Fruit fly (Drosophila melanogaster) whole organism, embryonic: Measurements from ENCODE around the gene Shal.
A peak's percentile ranks its signal among the peaks of the same experiment; 100 is the strongest.

ENCODE experiments used
- ATbp ChIP-seq: fragments of 200-800 bp; sonication (Bioruptor generic); optimal IDR thresholded peaks from 2 replicates; lab custom pipeline; 2017; ENCODE audit warnings: missing biosample characterization, mild to moderate bottlenecking, missing genetic modification characterization, missing genetic modification reagents
- Ada2b ChIP-seq: fragments of 200-800 bp; sonication (Bioruptor generic); IDR thresholded peaks from 2 replicates; pipeline ENCODE4 v1.3.6; 2022; ENCODE audit warnings: missing biosample characterization, missing genetic modification characterization
- Adf1 ChIP-seq: fragments of 200-800 bp; sonication (Bioruptor generic); IDR thresholded peaks from 2 replicates; pipeline ENCODE4 v1.3.6; 2022; ENCODE audit warnings: missing biosample characterization, missing genetic modification characterization
- CG12104 ChIP-seq: fragments of 200-800 bp; sonication (Bioruptor generic); optimal IDR thresholded peaks from 3 replicates; lab custom pipeline; 2016; ENCODE audit warnings: missing biosample characterization, missing genetic modification characterization
- CG13123 ChIP-seq: fragments of 200-800 bp; sonication (Bioruptor generic); optimal IDR thresholded peaks from 2 replicates; lab custom pipeline; 2016; ENCODE audit warnings: missing biosample characterization, missing genetic modification characterization
- CG14710 ChIP-seq: fragments of 200-800 bp; sonication (Bioruptor generic); optimal IDR thresholded peaks from 3 replicates; lab custom pipeline; 2019; ENCODE audit warnings: missing biosample characterization, mild to moderate bottlenecking, missing genetic modification characterization, moderate library complexity
- CG1602 ChIP-seq: fragments of 200-800 bp; sonication (Bioruptor generic); optimal IDR thresholded peaks from 3 replicates; lab custom pipeline; 2016; ENCODE audit warnings: missing biosample characterization, missing genetic modification characterization
- CG1647 ChIP-seq: fragments of 200-800 bp; sonication (Bioruptor generic); optimal IDR thresholded peaks from 3 replicates; lab custom pipeline; 2016; ENCODE audit warnings: missing biosample characterization, missing genetic modification characterization
- CG17359 ChIP-seq: fragments of 200-800 bp; sonication (Bioruptor generic); optimal IDR thresholded peaks from 3 replicates; lab custom pipeline; 2018; ENCODE audit warnings: missing biosample characterization, mild to moderate bottlenecking, missing genetic modification characterization, moderate library complexity
- CG18599 ChIP-seq: fragments of 200-800 bp; sonication (Bioruptor generic); optimal IDR thresholded peaks from 3 replicates; lab custom pipeline; 2017; ENCODE audit warnings: missing biosample characterization, missing genetic modification characterization, mild to moderate bottlenecking, moderate library complexity, missing genetic modification reagents
- CG33557 ChIP-seq: fragments of 200-800 bp; sonication (Bioruptor generic); optimal IDR thresholded peaks from 2 replicates; lab custom pipeline; 2019; ENCODE audit warnings: missing biosample characterization, mild to moderate bottlenecking, missing genetic modification characterization, moderate library complexity
- CG4404 ChIP-seq: fragments of 200-800 bp; sonication (Bioruptor generic); IDR thresholded peaks from 2 replicates; pipeline ENCODE4 v1.3.6; 2022; ENCODE audit warnings: missing biosample characterization, missing genetic modification characterization
- CG7357 ChIP-seq: fragments of 200-800 bp; sonication (Bioruptor generic); IDR thresholded peaks from 3 replicates; pipeline ENCODE4 v1.3.6; 2022; ENCODE audit warnings: missing biosample characterization, missing genetic modification characterization
- CG7786 ChIP-seq: fragments of 200-800 bp; sonication (Bioruptor generic); optimal IDR thresholded peaks from 2 replicates; lab custom pipeline; 2016; ENCODE audit warnings: missing biosample characterization, missing genetic modification characterization
- CG8388 ChIP-seq: fragments of 200-800 bp; sonication (Bioruptor generic); optimal IDR thresholded peaks from 2 replicates; lab custom pipeline; 2019; ENCODE audit warnings: missing biosample characterization, mild to moderate bottlenecking, missing genetic modification characterization, moderate library complexity
- CG8944 ChIP-seq: fragments of 200-800 bp; sonication (Bioruptor generic); optimal IDR thresholded peaks from 3 replicates; lab custom pipeline; 2016; ENCODE audit warnings: missing biosample characterization, missing genetic modification characterization
- D19A ChIP-seq: fragments of 200-800 bp; optimal IDR thresholded peaks from 3 replicates; lab custom pipeline; 2019; ENCODE audit warnings: missing biosample characterization, mild to moderate bottlenecking, missing genetic modification characterization, moderate library complexity
- Dip2 ChIP-seq: fragments of 200-800 bp; sonication (Bioruptor generic); IDR thresholded peaks from 2 replicates; pipeline ENCODE4 v1.3.6; 2022; ENCODE audit warnings: missing biosample characterization, missing genetic modification characterization
- Doc2 ChIP-seq: fragments of 200-800 bp; sonication (Bioruptor generic); IDR thresholded peaks from 2 replicates; pipeline ENCODE4 v1.3.6; 2022; ENCODE audit warnings: missing biosample characterization, missing genetic modification characterization
- ERR ChIP-seq: fragments of 200-800 bp; sonication (Bioruptor generic); optimal IDR thresholded peaks from 2 replicates; lab custom pipeline; 2016; ENCODE audit warnings: missing biosample characterization, missing genetic modification characterization
- HHEX ChIP-seq: fragments of 200-800 bp; sonication (Bioruptor generic); optimal IDR thresholded peaks from 3 replicates; lab custom pipeline; 2017; ENCODE audit warnings: missing biosample characterization, mild to moderate bottlenecking, missing genetic modification characterization, missing genetic modification reagents
- HLH4C ChIP-seq: fragments of 200-800 bp; sonication (Bioruptor generic); IDR thresholded peaks from 3 replicates; pipeline ENCODE4 v1.3.6; 2022; ENCODE audit warnings: missing biosample characterization, missing genetic modification characterization; ENCODE audit not compliant: partially characterized antibody
- MESR4 ChIP-seq: fragments of 200-800 bp; sonication (Bioruptor generic); optimal IDR thresholded peaks from 2 replicates; lab custom pipeline; 2018; ENCODE audit warnings: missing biosample characterization, mild to moderate bottlenecking, missing genetic modification characterization, moderate library complexity
- Max ChIP-seq: fragments of 200-800 bp; sonication (Bioruptor generic); optimal IDR thresholded peaks from 2 replicates; lab custom pipeline; 2016; ENCODE audit warnings: missing biosample characterization, mild to moderate bottlenecking, missing genetic modification characterization
- Nf-YB ChIP-seq: fragments of 200-800 bp; sonication (Bioruptor generic); optimal IDR thresholded peaks from 3 replicates; lab custom pipeline; 2019; ENCODE audit warnings: missing biosample characterization, mild to moderate bottlenecking, missing genetic modification characterization, moderate library complexity
- Opbp ChIP-seq: fragments of 200-800 bp; sonication (Bioruptor generic); IDR thresholded peaks from 3 replicates; pipeline ENCODE4 v1.3.6; 2022; ENCODE audit warnings: missing biosample characterization, missing genetic modification characterization; ENCODE audit not compliant: partially characterized antibody
- Optix ChIP-seq: fragments of 200-800 bp; sonication (Bioruptor generic); IDR thresholded peaks from 3 replicates; pipeline ENCODE4 v1.3.6; 2022; ENCODE audit warnings: missing biosample characterization, missing genetic modification characterization
- Pdp1 ChIP-seq, 2 experiments: fragments of 200-800 bp; sonication (Bioruptor generic); optimal IDR thresholded peaks; 3 replicates each; lab custom pipeline; 2016; ENCODE audit warnings: missing biosample characterization in 2 of 2, missing genetic modification characterization in 2 of 2, mild to moderate bottlenecking in 1 of 2, moderate library complexity in 1 of 2
- Six4 ChIP-seq: fragments of 200-800 bp; sonication (Bioruptor generic); optimal IDR thresholded peaks from 2 replicates; lab custom pipeline; 2016; ENCODE audit warnings: missing biosample characterization, missing genetic modification characterization
- ab ChIP-seq: fragments of 200-800 bp; sonication (Bioruptor generic); optimal IDR thresholded peaks from 2 replicates; lab custom pipeline; 2016; ENCODE audit warnings: missing biosample characterization, missing genetic modification characterization
- ara ChIP-seq: fragments of 200-800 bp; sonication (Bioruptor generic); IDR thresholded peaks from 2 replicates; pipeline ENCODE4 v1.3.6; 2022; ENCODE audit warnings: missing biosample characterization, missing genetic modification characterization
- ci ChIP-seq: fragments of 200-800 bp; sonication (Bioruptor generic); IDR thresholded peaks from 3 replicates; pipeline ENCODE4 v1.3.6; 2022; ENCODE audit warnings: missing biosample characterization, missing genetic modification characterization
- crol ChIP-seq: fragments of 200-800 bp; sonication (Bioruptor generic); IDR thresholded peaks from 2 replicates; pipeline ENCODE4 v1.3.6; 2022; ENCODE audit warnings: missing biosample characterization, missing genetic modification characterization
- dan ChIP-seq: fragments of 200-800 bp; sonication (Bioruptor generic); IDR thresholded peaks from 2 replicates; pipeline ENCODE4 v1.3.6; 2022; ENCODE audit warnings: missing biosample characterization, missing genetic modification characterization
- dimm ChIP-seq: fragments of 200-800 bp; sonication (Bioruptor generic); IDR thresholded peaks from 2 replicates; pipeline ENCODE4 v1.3.6; 2022; ENCODE audit warnings: missing biosample characterization, missing genetic modification characterization
- gcm2 ChIP-seq: fragments of 200-800 bp; sonication (Bioruptor generic); optimal IDR thresholded peaks from 2 replicates; lab custom pipeline; 2016; ENCODE audit warnings: missing biosample characterization, missing genetic modification characterization
- grn ChIP-seq: fragments of 200-800 bp; sonication (Bioruptor generic); optimal IDR thresholded peaks from 3 replicates; lab custom pipeline; 2017; ENCODE audit warnings: missing biosample characterization, missing genetic modification characterization
- gt ChIP-seq: fragments of 200-800 bp; sonication (Bioruptor generic); IDR thresholded peaks from 2 replicates; pipeline ENCODE4 v1.3.6; 2022; ENCODE audit warnings: missing biosample characterization, missing genetic modification characterization
- mld ChIP-seq: fragments of 200-800 bp; sonication (Bioruptor generic); IDR thresholded peaks from 3 replicates; pipeline ENCODE4 v1.3.6; 2022; ENCODE audit warnings: missing biosample characterization, missing genetic modification characterization; ENCODE audit not compliant: partially characterized antibody
- nerfin-1 ChIP-seq: fragments of 200-800 bp; sonication (Bioruptor generic); optimal IDR thresholded peaks from 3 replicates; lab custom pipeline; 2019; ENCODE audit warnings: missing biosample characterization, mild to moderate bottlenecking, missing genetic modification characterization, moderate library complexity
- odd ChIP-seq: fragments of 200-800 bp; sonication (Bioruptor generic); optimal IDR thresholded peaks from 2 replicates; lab custom pipeline; 2017; ENCODE audit warnings: missing biosample characterization, mild to moderate bottlenecking, missing genetic modification characterization
- sc ChIP-seq, 3 experiments: fragments of >200 bp in 2 of 3; fragments of 200-800 bp in 1 of 3; sonication (Bioruptor generic) in 1 of 3; optimal IDR thresholded peaks; 2 replicates in 2 of 3; 3 replicates in 1 of 3; lab custom pipeline; 2017; ENCODE audit warnings: mild to moderate bottlenecking in 1 of 3, missing biosample characterization in 1 of 3, missing genetic modification characterization in 1 of 3, missing genetic modification reagents in 1 of 3
- scrt ChIP-seq: fragments of 200-800 bp; sonication (Bioruptor generic); optimal IDR thresholded peaks from 2 replicates; lab custom pipeline; 2018; ENCODE audit warnings: missing biosample characterization, mild to moderate bottlenecking, missing genetic modification characterization, moderate library complexity
- sens-2 ChIP-seq: fragments of 200-800 bp; sonication (Bioruptor generic); IDR thresholded peaks from 2 replicates; pipeline ENCODE4 v1.3.6; 2022; ENCODE audit warnings: missing biosample characterization, missing genetic modification characterization
- sima ChIP-seq: fragments of 200-800 bp; sonication (Bioruptor generic); optimal IDR thresholded peaks from 2 replicates; lab custom pipeline; 2016; ENCODE audit warnings: missing biosample characterization, missing genetic modification characterization
- sisA ChIP-seq: fragments of 200-800 bp; sonication (Bioruptor generic); IDR thresholded peaks from 2 replicates; pipeline ENCODE4 v1.3.6; 2022; ENCODE audit warnings: missing biosample characterization, missing genetic modification characterization
- slou ChIP-seq: fragments of 200-800 bp; sonication (Bioruptor generic); optimal IDR thresholded peaks from 3 replicates; lab custom pipeline; 2016; ENCODE audit warnings: missing biosample characterization, missing genetic modification characterization
- sna ChIP-seq: fragments of 200-800 bp; sonication (Bioruptor generic); IDR thresholded peaks from 2 replicates; pipeline ENCODE4 v1.3.6; 2022; ENCODE audit warnings: missing biosample characterization, missing genetic modification characterization; ENCODE audit not compliant: partially characterized antibody
- tap ChIP-seq: fragments of 200-800 bp; optimal IDR thresholded peaks from 3 replicates; lab custom pipeline; 2019; ENCODE audit warnings: missing biosample characterization, mild to moderate bottlenecking, missing genetic modification characterization, moderate library complexity
- tgo ChIP-seq: fragments of 200-800 bp; sonication (Bioruptor generic); IDR thresholded peaks from 3 replicates; pipeline ENCODE4 v1.3.6; 2022; ENCODE audit warnings: missing biosample characterization, missing genetic modification characterization
- unpg ChIP-seq: fragments of 200-800 bp; sonication (Bioruptor generic); optimal IDR thresholded peaks from 3 replicates; lab custom pipeline; 2018; ENCODE audit warnings: missing biosample characterization, mild to moderate bottlenecking, missing genetic modification characterization, moderate library complexity

Shal gene

DNA sequence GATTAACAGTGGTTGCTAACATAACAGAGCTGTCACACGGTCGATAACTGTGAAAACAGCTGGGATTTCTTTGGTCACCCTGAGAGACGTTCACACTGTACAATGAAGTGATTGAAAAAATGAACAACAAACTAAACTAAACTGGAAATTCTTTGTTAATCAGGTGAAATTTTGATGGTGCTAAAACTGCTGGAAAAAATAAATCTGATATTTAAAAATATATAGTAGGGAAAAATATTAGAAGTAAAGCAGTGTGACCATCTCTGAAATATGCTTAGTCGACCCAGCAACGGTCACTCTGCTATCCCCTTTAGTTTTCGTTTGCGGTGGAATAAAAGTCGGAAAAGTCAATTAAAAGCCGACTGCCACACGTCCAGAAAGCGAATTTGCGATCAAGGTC, 1.6 kb upstream of the Shal start, which contains the start of the genes CG9231 and CG9330 (continued):
- TF ChIP-seq odd (GFP tag; lab: Kevin White, UChicago), result no peak
- no peak for TF ChIP-seq sima (GFP tag; lab: Kevin White, UChicago)
- TF ChIP-seq HLH4C (GFP tag; lab: Robert Waterston, UW), result no peak
- TF ChIP-seq Adf1 (GFP tag; lab: Robert Waterston, UW), result no peak
- no peak for TF ChIP-seq CG17359 (tag; lab: Kevin White, UChicago)
- TF ChIP-seq CG13123, result no peak
- TF ChIP-seq ERR (GFP tag; lab: Kevin White, UChicago), result no peak
- TF ChIP-seq CG14710 (tag; lab: Kevin White, UChicago), result peak; percentile 81
- no peak for TF ChIP-seq ab (GFP tag; lab: Kevin White, UChicago)
- TF ChIP-seq sc (optimal IDR thresholded peaks at IDR 0.05; lab: Kevin White, UChicago), result no peak
- TF ChIP-seq sc (GFP tag; optimal IDR thresholded peaks at IDR 0.05; lab: Kevin White, UChicago), result no peak
- TF ChIP-seq Doc2 (GFP tag; lab: Robert Waterston, UW), result no peak
- TF ChIP-seq ci (GFP tag; lab: Robert Waterston, UW), result no peak
- no peak for TF ChIP-seq Six4 (GFP tag; lab: Kevin White, UChicago)
- TF ChIP-seq CG8388, result no peak
- TF ChIP-seq crol, result no peak
- no peak for TF ChIP-seq slou
- TF ChIP-seq Dip2 (GFP tag; lab: Robert Waterston, UW), result no peak
- no peak for TF ChIP-seq Nf-YB (GFP tag; lab: Kevin White, UChicago)
- TF ChIP-seq CG33557 (GFP tag; lab: Kevin White, UChicago), result no peak
- TF ChIP-seq CG7786 (GFP tag; lab: Kevin White, UChicago), result no peak
- peak; percentile 13 to 14 for TF ChIP-seq Pdp1 (GFP tag; optimal IDR thresholded peaks at IDR 0.05; lab: Kevin White, UChicago)
- TF ChIP-seq CG1647 (GFP tag; lab: Kevin White, UChicago), result no peak
- peak; percentile 45 for TF ChIP-seq MESR4 (GFP tag; lab: Kevin White, UChicago)
- TF ChIP-seq Ada2b (GFP tag; lab: Robert Waterston, UW), result 0 out of 2 replicates have a peak, but pooled peaks have one; percentile 9
- no peak for TF ChIP-seq CG18599 (GFP tag; lab: Kevin White, UChicago)
- peak; percentile 55 for TF ChIP-seq nerfin-1 (tag; lab: Kevin White, UChicago)
- TF ChIP-seq sens-2 (GFP tag; lab: Robert Waterston, UW), result no peak
- no peak for TF ChIP-seq Opbp (GFP tag; lab: Robert Waterston, UW)
- no peak for TF ChIP-seq grn (GFP tag; lab: Kevin White, UChicago)
- no peak for TF ChIP-seq tap (tag; lab: Kevin White, UChicago)
- no peak for TF ChIP-seq gcm2
- no peak for TF ChIP-seq ara (GFP tag; lab: Robert Waterston, UW)
- no peak for TF ChIP-seq dimm (GFP tag; lab: Robert Waterston, UW)
- TF ChIP-seq sisA, result no peak
- no peak for TF ChIP-seq tgo (GFP tag; lab: Robert Waterston, UW)
- TF ChIP-seq Max, result peak; percentile 25
- peak; percentile 48 for TF ChIP-seq D19A (tag; lab: Kevin White, UChicago)
- peak; percentile 15 for TF ChIP-seq unpg (GFP tag; lab: Kevin White, UChicago)
- no peak for TF ChIP-seq CG4404 (GFP tag; lab: Robert Waterston, UW)
- peak; percentile 17 for TF ChIP-seq CG1602 (GFP tag; lab: Kevin White, UChicago)
- no peak for TF ChIP-seq CG12104 (GFP tag; lab: Kevin White, UChicago)
- TF ChIP-seq gt, result no peak
- 0 out of 3 replicates have a peak, but pooled peaks have one; percentile 55 for TF ChIP-seq CG7357 (GFP tag; lab: Robert Waterston, UW)
- no peak for TF ChIP-seq ATbp
- TF ChIP-seq HHEX (GFP tag; lab: Kevin White, UChicago), result no peak
- TF ChIP-seq sna (GFP tag; lab: Robert Waterston, UW), result no peak
- TF ChIP-seq CG8944, result no peak
- no peak for TF ChIP-seq scrt
- TF ChIP-seq Optix (GFP tag; lab: Robert Waterston, UW), result no peak
- TF ChIP-seq dan (GFP tag; lab: Robert Waterston, UW), result no peak
- no peak for TF ChIP-seq mld
